Worm (Caenorhabditis elegans) whole organism, late embryonic: ENCODE measurements around the gene dhs-12.

Experiments
- dmd-4 ChIP-seq: sonication (generic microtip); optimal IDR thresholded peaks from 2 replicates; lab custom pipeline; 2016; ENCODE audit warnings: borderline replicate concordance, missing genetic modification characterization, missing compliant biosample characterization
- elt-2 ChIP-seq: sonication (generic microtip); optimal IDR thresholded peaks from 2 replicates; lab custom pipeline; 2016; ENCODE audit warnings: missing genetic modification reagents, missing genetic modification characterization, missing compliant biosample characterization
- fkh-10 ChIP-seq: fragments of 150-350 bp; optimal IDR thresholded peaks from 2 replicates; lab custom pipeline; 2014; ENCODE audit warnings: missing biosample characterization, missing genetic modification reagents, missing genetic modification characterization
- hlh-30 ChIP-seq: sonication (generic microtip); optimal IDR thresholded peaks from 2 replicates; lab custom pipeline; 2017; ENCODE audit warnings: antibody characterized with exemption, missing genetic modification characterization, missing compliant biosample characterization; ENCODE audit not compliant: insufficient read depth
- nhr-11 ChIP-seq: fragments of 150-350 bp; optimal IDR thresholded peaks from 2 replicates; lab custom pipeline; 2014; ENCODE audit warnings: missing biosample characterization, missing genetic modification characterization
- pha-4 ChIP-seq: fragments of 150-350 bp; optimal IDR thresholded peaks from 2 replicates; lab custom pipeline; 2018; ENCODE audit warnings: missing biosample characterization, missing genetic modification reagents, missing genetic modification characterization
- rnt-1 ChIP-seq: sonication (generic microtip); optimal IDR thresholded peaks from 2 replicates; lab custom pipeline; 2016; ENCODE audit warnings: missing genetic modification characterization, missing compliant biosample characterization
- sdc-2 ChIP-seq: sonication (generic microtip); optimal IDR thresholded peaks from 2 replicates; lab custom pipeline; 2016; ENCODE audit warnings: missing genotype, missing genetic modification characterization, missing compliant biosample characterization

DNA sequence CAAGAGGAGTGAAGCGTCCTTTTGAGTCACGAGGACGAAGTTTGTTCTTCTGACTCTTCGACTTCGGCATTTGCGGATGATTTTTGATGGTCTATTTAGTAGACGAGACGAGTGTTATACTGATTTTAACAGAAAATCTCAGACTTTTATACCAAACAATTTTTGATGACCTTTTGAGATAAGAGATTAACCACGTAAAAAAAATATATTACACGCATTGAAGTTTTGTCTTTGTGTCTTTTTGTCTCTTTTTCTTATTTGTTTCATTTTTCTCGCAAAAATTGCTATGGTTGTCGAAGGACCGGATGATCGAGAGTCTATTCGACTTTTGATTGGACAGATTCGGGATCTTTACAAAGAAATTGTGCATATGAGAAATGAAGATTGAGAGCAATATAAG is 30.8 kb upstream of the dhs-12 start, which contains the start of gene spch-1:
- TF ChIP-seq dmd-4 (tag; lab: Kevin White, UChicago) (no peak), pha-4 (tag; lab: Kevin White, UChicago) (no peak), nhr-11 (tag; lab: Kevin White, UChicago) (no peak), rnt-1 (no peak), sdc-2 (tag; lab: Kevin White, UChicago) (no peak), elt-2 (tag; lab: Kevin White, UChicago) (no peak), hlh-30 (no peak), fkh-10 (GFP tag; lab: Kevin White, UChicago) (no peak)
